Fruit fly (Drosophila melanogaster) whole organism, embryonic: ENCODE measurements around the gene CG43800.

Source experiments
- Antp ChIP-seq: fragments of 200-800 bp; sonication (Bioruptor generic); optimal IDR thresholded peaks from 3 replicates; lab custom pipeline; 2016; ENCODE audit warnings: missing biosample characterization, missing genetic modification characterization
- Awh ChIP-seq: fragments of 200-800 bp; sonication (Bioruptor generic); IDR thresholded peaks from 2 replicates; pipeline ENCODE4, ENCODE4 v1.3.6; 2022; ENCODE audit warnings: missing biosample characterization, missing genetic modification characterization
- Bdp1 ChIP-seq: fragments of 200-800 bp; sonication (Bioruptor generic); optimal IDR thresholded peaks from 3 replicates; lab custom pipeline; 2016; ENCODE audit warnings: missing biosample characterization, missing genetic modification characterization
- CG10147 ChIP-seq: fragments of 200-800 bp; sonication (Bioruptor generic); optimal IDR thresholded peaks from 2 replicates; lab custom pipeline; 2019; ENCODE audit warnings: missing biosample characterization, mild to moderate bottlenecking, missing genetic modification characterization, moderate library complexity
- CG10267 ChIP-seq: fragments of 200-800 bp; sonication (Bioruptor generic); optimal IDR thresholded peaks from 2 replicates; lab custom pipeline; 2018; ENCODE audit warnings: missing biosample characterization, mild to moderate bottlenecking, missing genetic modification characterization, moderate library complexity
- CG10431 ChIP-seq: fragments of 200-800 bp; sonication (Bioruptor generic); optimal IDR thresholded peaks from 3 replicates; lab custom pipeline; 2018; ENCODE audit warnings: missing biosample characterization, mild to moderate bottlenecking, missing genetic modification characterization
- CG11696 ChIP-seq: fragments of 200-800 bp; sonication (Bioruptor generic); IDR thresholded peaks from 2 replicates; pipeline ENCODE4 v1.3.6; 2022; ENCODE audit warnings: missing biosample characterization, missing genetic modification characterization
- CG12236 ChIP-seq: fragments of 200-800 bp; sonication (Bioruptor generic); optimal IDR thresholded peaks from 2 replicates; lab custom pipeline; 2016; ENCODE audit warnings: missing biosample characterization, missing genetic modification characterization
- CG13775 ChIP-seq: fragments of 200-800 bp; sonication (Bioruptor generic); optimal IDR thresholded peaks from 3 replicates; lab custom pipeline; 2017; ENCODE audit warnings: missing biosample characterization, mild to moderate bottlenecking, missing genetic modification characterization
- CG1603 ChIP-seq: fragments of 200-800 bp; sonication (Bioruptor generic); optimal IDR thresholded peaks from 2 replicates; lab custom pipeline; 2019; ENCODE audit warnings: missing biosample characterization, mild to moderate bottlenecking, missing genetic modification characterization, moderate library complexity
- CG1647 ChIP-seq: fragments of 200-800 bp; sonication (Bioruptor generic); optimal IDR thresholded peaks from 3 replicates; lab custom pipeline; 2016; ENCODE audit warnings: missing biosample characterization, missing genetic modification characterization
- CG17328 ChIP-seq: fragments of 200-800 bp; sonication (Bioruptor generic); IDR thresholded peaks from 2 replicates; pipeline ENCODE4 v1.3.6; 2022; ENCODE audit warnings: missing biosample characterization, missing genetic modification characterization
- CG17359 ChIP-seq: fragments of 200-800 bp; sonication (Bioruptor generic); optimal IDR thresholded peaks from 3 replicates; lab custom pipeline; 2018; ENCODE audit warnings: missing biosample characterization, mild to moderate bottlenecking, missing genetic modification characterization, moderate library complexity
- CG17385 ChIP-seq: fragments of 200-800 bp; sonication (Bioruptor generic); optimal IDR thresholded peaks from 3 replicates; lab custom pipeline; 2018; ENCODE audit warnings: missing biosample characterization, mild to moderate bottlenecking, missing genetic modification characterization
- CG1792 ChIP-seq: fragments of 200-800 bp; sonication (Bioruptor generic); optimal IDR thresholded peaks from 2 replicates; lab custom pipeline; 2016; ENCODE audit warnings: missing biosample characterization, missing genetic modification characterization
- CG5245 ChIP-seq: fragments of 200-800 bp; sonication (Bioruptor generic); optimal IDR thresholded peaks from 3 replicates; lab custom pipeline; 2016; ENCODE audit warnings: missing biosample characterization, missing genetic modification characterization
- CG7786 ChIP-seq: fragments of 200-800 bp; sonication (Bioruptor generic); optimal IDR thresholded peaks from 2 replicates; lab custom pipeline; 2016; ENCODE audit warnings: missing biosample characterization, missing genetic modification characterization
- CG7839 ChIP-seq: fragments of 200-800 bp; sonication (Bioruptor generic); optimal IDR thresholded peaks from 3 replicates; lab custom pipeline; 2018; ENCODE audit warnings: missing biosample characterization, mild to moderate bottlenecking, missing genetic modification characterization, moderate library complexity
- CG8089 ChIP-seq: fragments of 200-800 bp; sonication (Bioruptor generic); optimal IDR thresholded peaks from 3 replicates; lab custom pipeline; 2016; ENCODE audit warnings: missing biosample characterization, missing genetic modification characterization
- CG8359 ChIP-seq: fragments of 200-800 bp; sonication (Bioruptor generic); optimal IDR thresholded peaks from 2 replicates; lab custom pipeline; 2017; ENCODE audit warnings: missing biosample characterization, mild to moderate bottlenecking, missing genetic modification characterization, borderline replicate concordance
- CG8924 ChIP-seq: fragments of 200-800 bp; optimal IDR thresholded peaks from 3 replicates; lab custom pipeline; 2019; ENCODE audit warnings: missing biosample characterization, mild to moderate bottlenecking, missing genetic modification characterization, moderate library complexity
- CG9932 ChIP-seq: fragments of 200-800 bp; sonication (Bioruptor generic); IDR thresholded peaks from 2 replicates; pipeline ENCODE4 v1.3.6; 2022; ENCODE audit warnings: missing biosample characterization, missing genetic modification characterization
- Chrac-16 ChIP-seq: fragments of 200-800 bp; sonication (Bioruptor generic); optimal IDR thresholded peaks from 3 replicates; lab custom pipeline; 2016; ENCODE audit warnings: missing biosample characterization, missing genetic modification characterization
- Deaf1 ChIP-seq: fragments of 200-800 bp; optimal IDR thresholded peaks from 3 replicates; lab custom pipeline; 2019; ENCODE audit warnings: missing biosample characterization, mild to moderate bottlenecking, missing genetic modification characterization, moderate library complexity
- Dek ChIP-seq: fragments of 200-800 bp; sonication (Bioruptor generic); optimal IDR thresholded peaks from 3 replicates; lab custom pipeline; 2019; ENCODE audit warnings: missing biosample characterization, mild to moderate bottlenecking, missing genetic modification characterization, moderate library complexity
- Eip74EF ChIP-seq, 2 experiments: fragments of 200-800 bp in 1 of 2; fragments of >200 bp in 1 of 2; sonication (Bioruptor generic) in 1 of 2; optimal IDR thresholded peaks; 2 replicates each; lab custom pipeline; 2017 to 2019; ENCODE audit warnings: missing biosample characterization in 2 of 2, missing genetic modification characterization in 2 of 2, mild to moderate bottlenecking in 1 of 2, moderate library complexity in 1 of 2
- Fer1 ChIP-seq: fragments of 200-800 bp; sonication (Bioruptor generic); optimal IDR thresholded peaks from 2 replicates; lab custom pipeline; 2017; ENCODE audit warnings: missing biosample characterization, mild to moderate bottlenecking, missing genetic modification characterization
- GATAe ChIP-seq: fragments of 200-800 bp; sonication (Bioruptor generic); conservative IDR thresholded peaks from 2 replicates; pipeline ENCODE4 v1.3.6; 2022; ENCODE audit warnings: missing biosample characterization, missing genetic modification characterization
- HLH3B ChIP-seq: fragments of 200-800 bp; sonication (Bioruptor generic); IDR thresholded peaks from 2 replicates; pipeline ENCODE4 v1.3.6; 2022; ENCODE audit warnings: missing biosample characterization, missing genetic modification characterization
- MBD-R2 ChIP-seq: fragments of 200-800 bp; sonication (Bioruptor generic); IDR thresholded peaks from 2 replicates; pipeline ENCODE4 v1.3.6; 2022; ENCODE audit warnings: missing biosample characterization, missing genetic modification characterization
- Mad ChIP-seq: fragments of 200-800 bp; sonication (Bioruptor generic); optimal IDR thresholded peaks from 2 replicates; lab custom pipeline; 2016; ENCODE audit warnings: missing biosample characterization, missing genetic modification characterization
- Opbp ChIP-seq: fragments of 200-800 bp; sonication (Bioruptor generic); IDR thresholded peaks from 3 replicates; pipeline ENCODE4 v1.3.6; 2022; ENCODE audit warnings: missing biosample characterization, missing genetic modification characterization; ENCODE audit not compliant: partially characterized antibody
- PHDP ChIP-seq: fragments of 200-800 bp; sonication (Bioruptor generic); optimal IDR thresholded peaks from 3 replicates; lab custom pipeline; 2018; ENCODE audit warnings: missing biosample characterization, mild to moderate bottlenecking, missing genetic modification characterization, moderate library complexity
- Spps ChIP-seq: fragments of 200-800 bp; sonication (Bioruptor generic); optimal IDR thresholded peaks from 2 replicates; lab custom pipeline; 2018; ENCODE audit warnings: missing biosample characterization, mild to moderate bottlenecking, missing genetic modification characterization
- Tbp ChIP-seq: fragments of >200 bp; optimal IDR thresholded peaks from 2 replicates; lab custom pipeline; 2018; ENCODE audit warnings: missing biosample characterization, missing genetic modification characterization
- chinmo ChIP-seq: fragments of 200-800 bp; sonication (Bioruptor generic); IDR thresholded peaks from 4 replicates; pipeline ENCODE4 v1.3.6; 2022; ENCODE audit warnings: missing biosample characterization, missing genetic modification characterization; ENCODE audit not compliant: partially characterized antibody
- croc ChIP-seq: fragments of 200-800 bp; sonication (Bioruptor generic); conservative IDR thresholded peaks from 3 replicates; pipeline ENCODE4 v1.3.6; 2022; ENCODE audit warnings: missing biosample characterization, missing genetic modification characterization
- crol ChIP-seq: fragments of 200-800 bp; sonication (Bioruptor generic); IDR thresholded peaks from 2 replicates; pipeline ENCODE4 v1.3.6; 2022; ENCODE audit warnings: missing biosample characterization, missing genetic modification characterization
- cwo ChIP-seq: fragments of 200-800 bp; sonication (Bioruptor generic); optimal IDR thresholded peaks from 3 replicates; lab custom pipeline; 2017; ENCODE audit warnings: missing biosample characterization, missing genetic modification characterization, mild to moderate bottlenecking, moderate library complexity, missing genetic modification reagents
- gce ChIP-seq: fragments of 200-800 bp; sonication (Bioruptor generic); IDR thresholded peaks from 3 replicates; pipeline ENCODE4 v1.3.6; 2022; ENCODE audit warnings: missing biosample characterization, missing genetic modification characterization
- gem ChIP-seq: fragments of 200-800 bp; sonication (Bioruptor generic); optimal IDR thresholded peaks from 2 replicates; lab custom pipeline; 2019; ENCODE audit warnings: missing biosample characterization, mild to moderate bottlenecking, missing genetic modification characterization, moderate library complexity
- gsb-n ChIP-seq: fragments of 200-800 bp; sonication (Bioruptor generic); optimal IDR thresholded peaks from 3 replicates; lab custom pipeline; 2018; ENCODE audit warnings: missing biosample characterization, mild to moderate bottlenecking, missing genetic modification characterization
- klu ChIP-seq: fragments of 200-800 bp; sonication (Bioruptor generic); IDR thresholded peaks from 2 replicates; pipeline ENCODE4 v1.3.6; 2022; ENCODE audit warnings: missing biosample characterization, missing genetic modification characterization
- lbe ChIP-seq: fragments of 200-800 bp; sonication (Bioruptor generic); optimal IDR thresholded peaks from 2 replicates; lab custom pipeline; 2016; ENCODE audit warnings: missing biosample characterization, mild to moderate bottlenecking, missing genetic modification characterization
- lmd ChIP-seq: fragments of 200-800 bp; sonication (Bioruptor generic); IDR thresholded peaks from 2 replicates; pipeline ENCODE4 v1.3.6; 2022; ENCODE audit warnings: missing biosample characterization, missing genetic modification characterization
- nom ChIP-seq: fragments of 200-800 bp; sonication (Bioruptor generic); optimal IDR thresholded peaks from 2 replicates; lab custom pipeline; 2017; ENCODE audit warnings: missing biosample characterization, missing genetic modification characterization, mild to moderate bottlenecking, moderate library complexity, missing genetic modification reagents
- onecut ChIP-seq: fragments of 200-800 bp; sonication (Bioruptor generic); IDR thresholded peaks from 2 replicates; pipeline ENCODE4 v1.3.6; 2022; ENCODE audit warnings: missing biosample characterization, missing genetic modification characterization
- sens ChIP-seq: fragments of 200-800 bp; sonication (Bioruptor generic); peaks from one replicate; lab custom pipeline; 2016; ENCODE audit warnings: missing biosample characterization, missing genetic modification characterization
- slbo ChIP-seq: fragments of 200-800 bp; sonication (Bioruptor generic); IDR thresholded peaks from 2 replicates; pipeline ENCODE4 v1.3.6; 2022; ENCODE audit warnings: missing biosample characterization, missing genetic modification characterization
- slp2 ChIP-seq: fragments of 200-800 bp; sonication (Bioruptor generic); optimal IDR thresholded peaks from 2 replicates; lab custom pipeline; 2016; ENCODE audit warnings: missing biosample characterization, missing genetic modification characterization
- tin ChIP-seq: fragments of 200-800 bp; sonication (Bioruptor generic); optimal IDR thresholded peaks from 3 replicates; lab custom pipeline; 2016; ENCODE audit warnings: missing biosample characterization, missing genetic modification characterization

CG43800 gene

DNA sequence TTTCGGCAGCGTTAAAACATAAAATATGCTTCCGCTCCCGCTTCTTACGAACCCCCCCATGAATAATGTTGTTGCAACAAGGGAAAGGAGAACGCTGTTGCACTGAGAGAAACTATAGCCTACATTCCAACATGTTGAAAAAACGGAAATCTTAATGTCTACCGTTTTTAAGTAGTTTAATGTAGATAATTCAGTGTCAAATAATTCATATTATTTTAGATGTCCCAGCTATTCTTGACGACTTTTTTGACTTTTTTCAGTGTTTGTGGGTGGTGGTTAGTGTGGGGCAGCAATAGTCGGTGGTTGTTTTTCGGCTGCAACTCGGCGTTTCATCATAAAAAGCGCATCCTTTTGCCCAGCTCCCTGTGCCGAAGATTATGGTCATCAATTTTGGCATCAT, 29.4 kb upstream of the CG43800 start (continued):
- TF ChIP-seq Spps (peak; percentile 37), CG10267 (tag; lab: Kevin White, UChicago) (peak; percentile 54), Deaf1 (tag; lab: Kevin White, UChicago) (peak; percentile 8), CG13775 (GFP tag; lab: Kevin White, UChicago) (peak; percentile 25), onecut (GFP tag; lab: Robert Waterston, UW) (peak; percentile 40; the same call in 1 of the 2 replicates), CG8924 (tag; lab: Kevin White, UChicago) (peak; percentile 60), sens (GFP tag; lab: Kevin White, UChicago) (peak; percentile 97), Dek (tag; lab: Kevin White, UChicago) (no peak), slp2 (GFP tag; lab: Kevin White, UChicago) (peak; percentile 59), CG8359 (GFP tag; lab: Kevin White, UChicago) (peak; percentile 8), gem (tag; lab: Kevin White, UChicago) (peak; percentile 79), Mad (GFP tag; lab: Kevin White, UChicago) (peak; percentile 12), croc (GFP tag; lab: Robert Waterston, UW) (peak; percentile 59; the same call in 2 of the 3 replicates), klu (no peak), GATAe (GFP tag; lab: Robert Waterston, UW) (no peak), CG17385 (GFP tag; lab: Kevin White, UChicago) (peak; percentile 59), Bdp1 (GFP tag; lab: Kevin White, UChicago) (peak; percentile 40), CG1792 (GFP tag; lab: Kevin White, UChicago) (peak; percentile 33), Fer1 (no peak), PHDP (tag; lab: Kevin White, UChicago) (peak; percentile 66), tin (GFP tag; lab: Kevin White, UChicago) (peak; percentile 55), CG17359 (tag; lab: Kevin White, UChicago) (peak; percentile 53), gce (GFP tag; lab: Robert Waterston, UW) (0 out of 3 replicates have a peak, but pooled peaks have one; percentile 15), MBD-R2 (GFP tag; lab: Robert Waterston, UW) (no peak), CG10147 (GFP tag; lab: Kevin White, UChicago) (peak; percentile 6), CG8089 (peak; percentile 47), Opbp (GFP tag; lab: Robert Waterston, UW) (no peak), CG10431 (no peak), Awh (no peak), crol (0 out of 2 replicates have a peak, but pooled peaks have one; percentile 12), Chrac-16 (GFP tag; lab: Kevin White, UChicago) (peak; percentile 13), nom (GFP tag; lab: Kevin White, UChicago) (no peak), CG7839 (tag; lab: Kevin White, UChicago) (peak; percentile 65), CG9932 (GFP tag; lab: Robert Waterston, UW) (no peak), cwo (GFP tag; lab: Kevin White, UChicago) (peak; percentile 1), lbe (GFP tag; lab: Kevin White, UChicago) (no peak), CG12236 (GFP tag; lab: Kevin White, UChicago) (no peak), Tbp (GFP tag; lab: Kevin White, UChicago) (no peak), lmd (GFP tag; lab: Robert Waterston, UW) (peak; percentile 59), HLH3B (GFP tag; lab: Robert Waterston, UW) (peak; percentile 66), CG11696 (GFP tag; lab: Robert Waterston, UW) (0 out of 2 replicates have a peak, but pooled peaks have one; percentile 24), Antp (GFP tag; lab: Kevin White, UChicago) (peak; percentile 15), CG7786 (peak; percentile 50), gsb-n (tag; lab: Kevin White, UChicago) (peak; percentile 62), CG1647 (GFP tag; lab: Kevin White, UChicago) (peak; percentile 0), CG17328 (GFP tag; lab: Robert Waterston, UW) (peak; percentile 73), chinmo (GFP tag; lab: Robert Waterston, UW) (0 out of 4 replicates have a peak, but pooled peaks have one; percentile 18), slbo (GFP tag; lab: Robert Waterston, UW) (peak; percentile 51), Eip74EF (GFP tag; optimal IDR thresholded peaks at IDR 0.05; lab: Kevin White, UChicago) (peak in 1 of 2 experiments; percentile 11), CG1603 (tag; lab: Kevin White, UChicago) (peak; percentile 82), CG5245 (GFP tag; lab: Kevin White, UChicago) (peak; percentile 20)
